Worm (Caenorhabditis elegans) whole organism, L4 larva: ENCODE results near the gene W03D2.9.

Experiments
- F37D6.2 ChIP-seq: sonication (generic microtip); optimal IDR thresholded peaks from 2 replicates; lab custom pipeline; 2016; ENCODE audit warnings: mild to moderate bottlenecking, missing genetic modification characterization, missing compliant biosample characterization
- F44E2.7 ChIP-seq: fragments of 200-800 bp; sonication (Bioruptor generic); IDR thresholded peaks from 2 replicates; pipeline ENCODE4 v2.1.2; 2022; ENCODE audit warnings: missing genetic modification characterization, missing compliant biosample characterization
- R02D3.7 ChIP-seq: fragments of 150-350 bp; sonication (generic microtip); optimal IDR thresholded peaks from 3 replicates; lab custom pipeline; 2014; ENCODE audit warnings: missing biosample characterization, missing genetic modification characterization
- T20F7.1 ChIP-seq: fragments of 200-800 bp; sonication (Bioruptor generic); optimal IDR thresholded peaks from 2 replicates; lab custom pipeline; 2018; ENCODE audit warnings: mild to moderate bottlenecking, missing genetic modification characterization, missing compliant biosample characterization
- T26A8.4 ChIP-seq: fragments of 200-800 bp; sonication (Bioruptor generic); IDR thresholded peaks from 2 replicates; pipeline ENCODE4 v1.3.6; 2022; ENCODE audit warnings: missing genetic modification characterization, missing compliant biosample characterization
- Y105C5A.15 ChIP-seq: fragments of 200-800 bp; sonication (Bioruptor generic); IDR thresholded peaks from 2 replicates; pipeline ENCODE4 v1.3.6; 2022; ENCODE audit warnings: missing genetic modification characterization, missing compliant biosample characterization
- Y48G9A.11 ChIP-seq: fragments of 200-800 bp; sonication (Bioruptor generic); IDR thresholded peaks from 2 replicates; pipeline ENCODE4 v1.3.6; 2022; ENCODE audit warnings: missing genetic modification reagents, missing genetic modification characterization, missing compliant biosample characterization
- Y5F2A.4 ChIP-seq: fragments of 200-800 bp; sonication (Bioruptor generic); optimal IDR thresholded peaks from 2 replicates; lab custom pipeline; 2018; ENCODE audit warnings: mild to moderate bottlenecking, missing genetic modification characterization, missing compliant biosample characterization
- ZK337.2 ChIP-seq: fragments of 200-800 bp; sonication (Bioruptor generic); IDR thresholded peaks from 2 replicates; pipeline ENCODE4 v1.3.6; 2022; ENCODE audit warnings: missing genetic modification reagents, missing genetic modification characterization, missing compliant biosample characterization
- aha-1 ChIP-seq: fragments of 150-350 bp; peaks from one replicate; lab custom pipeline; 2014; ENCODE audit warnings: missing biosample characterization, missing genetic modification characterization
- aly-2 ChIP-seq: sonication (generic microtip); optimal IDR thresholded peaks from 2 replicates; lab custom pipeline; 2018; ENCODE audit warnings: missing biosample characterization, missing genetic modification characterization
- ceh-62 ChIP-seq: sonication (generic microtip); optimal IDR thresholded peaks from 2 replicates; lab custom pipeline; 2017; ENCODE audit warnings: missing biosample characterization, missing genetic modification characterization
- ctbp-1 ChIP-seq: fragments of 200-800 bp; sonication (Bioruptor generic); IDR thresholded peaks from 2 replicates; pipeline ENCODE4 v1.3.6; 2022; ENCODE audit warnings: missing genetic modification reagents, missing genetic modification characterization, missing compliant biosample characterization
- dmd-6 ChIP-seq: fragments of 200-800 bp; sonication (Bioruptor generic); IDR thresholded peaks from 2 replicates; pipeline ENCODE4 v1.3.6; 2022; ENCODE audit warnings: missing genetic modification reagents, missing genetic modification characterization, missing compliant biosample characterization
- dmd-8 ChIP-seq: fragments of 200-800 bp; sonication (Bioruptor generic); IDR thresholded peaks from 2 replicates; pipeline ENCODE4 v1.3.6; 2022; ENCODE audit warnings: missing genetic modification characterization, missing compliant biosample characterization
- dmd-9 ChIP-seq: fragments of 200-800 bp; sonication (Bioruptor generic); IDR thresholded peaks from 2 replicates; pipeline ENCODE4 v1.3.6; 2022; ENCODE audit warnings: missing genetic modification reagents, missing genetic modification characterization, missing compliant biosample characterization
- duxl-1 ChIP-seq: sonication (generic microtip); optimal IDR thresholded peaks from 2 replicates; lab custom pipeline; 2016; ENCODE audit warnings: mild to moderate bottlenecking, missing genetic modification characterization, moderate library complexity, missing compliant biosample characterization; ENCODE audit not compliant: poor library complexity
- dve-1 ChIP-seq: sonication (generic microtip); optimal IDR thresholded peaks from 2 replicates; lab custom pipeline; 2017; ENCODE audit warnings: antibody characterized with exemption, mild to moderate bottlenecking, missing genetic modification characterization, missing compliant biosample characterization; ENCODE audit not compliant: insufficient read depth
- egl-27 ChIP-seq: sonication (generic microtip); optimal IDR thresholded peaks from 3 replicates; lab custom pipeline; 2017; ENCODE audit warnings: missing biosample characterization, missing genetic modification reagents, missing genetic modification characterization
- egl-43 ChIP-seq: fragments of 200-800 bp; sonication (Bioruptor generic); IDR thresholded peaks from 2 replicates; pipeline ENCODE4 v1.3.6; 2022; ENCODE audit warnings: missing genetic modification reagents, missing genetic modification characterization, missing compliant biosample characterization
- hif-1 ChIP-seq, 2 experiments: sonication (generic microtip); optimal IDR thresholded peaks; 2 replicates each; lab custom pipeline; 2016 to 2017; ENCODE audit warnings: missing compliant biosample characterization in 2 of 2, missing genetic modification characterization in 2 of 2, missing genetic modification reagents in 2 of 2, missing genotype in 2 of 2, mild to moderate bottlenecking in 1 of 2
- hlh-11 ChIP-seq: fragments of 200-800 bp; sonication (Bioruptor generic); optimal IDR thresholded peaks from 2 replicates; lab custom pipeline; 2018; ENCODE audit warnings: mild to moderate bottlenecking, missing genetic modification characterization, missing compliant biosample characterization
- hlh-30 ChIP-seq: sonication (generic microtip); optimal IDR thresholded peaks from 2 replicates; lab custom pipeline; 2017; ENCODE audit warnings: antibody characterized with exemption, mild to moderate bottlenecking, missing genetic modification characterization, missing compliant biosample characterization; ENCODE audit not compliant: insufficient read depth
- hmg-1.1 ChIP-seq: fragments of 200-800 bp; sonication (Bioruptor generic); IDR thresholded peaks from 2 replicates; pipeline ENCODE4 v1.3.6; 2022; ENCODE audit warnings: missing genetic modification reagents, missing genetic modification characterization, missing compliant biosample characterization
- lim-7 ChIP-seq: fragments of 200-800 bp; sonication (Bioruptor generic); IDR thresholded peaks from 2 replicates; pipeline ENCODE4 v1.3.6; 2022; ENCODE audit warnings: missing genetic modification characterization, missing compliant biosample characterization
- lin-38 ChIP-seq: fragments of 200-800 bp; sonication (Bioruptor generic); IDR thresholded peaks from 2 replicates; pipeline ENCODE4 v1.3.6; 2022; ENCODE audit warnings: missing genetic modification reagents, missing genetic modification characterization, missing compliant biosample characterization
- madf-9 ChIP-seq: fragments of 200-800 bp; sonication (Bioruptor generic); conservative IDR thresholded peaks from 2 replicates; pipeline ENCODE4 v1.3.6; 2022; ENCODE audit warnings: missing genetic modification reagents, missing genetic modification characterization, missing compliant biosample characterization
- mdl-1 ChIP-seq, 2 experiments: fragments of 150-350 bp in 1 of 2; sonication (generic microtip) in 1 of 2; optimal IDR thresholded peaks; 2 replicates each; lab custom pipeline; 2014 to 2017; ENCODE audit warnings: missing biosample characterization in 2 of 2, missing genetic modification characterization in 2 of 2
- mdt-29 ChIP-seq: fragments of 200-800 bp; sonication (Bioruptor generic); IDR thresholded peaks from 2 replicates; pipeline ENCODE4 v1.3.6; 2022; ENCODE audit warnings: missing genetic modification reagents, missing genetic modification characterization, missing compliant biosample characterization
- mep-1 ChIP-seq: fragments of 150-350 bp; sonication (generic microtip); optimal IDR thresholded peaks from 3 replicates; lab custom pipeline; 2014; ENCODE audit warnings: missing biosample characterization, missing genetic modification characterization
- mxl-2 ChIP-seq: fragments of 200-800 bp; sonication (Bioruptor generic); conservative IDR thresholded peaks from 2 replicates; pipeline ENCODE4 v1.3.6; 2022; ENCODE audit warnings: missing genetic modification reagents, missing genetic modification characterization, missing compliant biosample characterization
- mxl-3 ChIP-seq: fragments of 200-800 bp; sonication (Bioruptor generic); optimal IDR thresholded peaks from 2 replicates; lab custom pipeline; 2018; ENCODE audit warnings: mild to moderate bottlenecking, missing genetic modification characterization, missing compliant biosample characterization
- nhr-237 ChIP-seq: sonication (generic microtip); optimal IDR thresholded peaks from 2 replicates; lab custom pipeline; 2017; ENCODE audit warnings: missing biosample characterization, missing genetic modification characterization
- nhr-28 ChIP-seq: fragments of 150-350 bp; optimal IDR thresholded peaks from 2 replicates; lab custom pipeline; 2014; ENCODE audit warnings: missing biosample characterization, missing genetic modification characterization
- nhr-41 ChIP-seq: fragments of 200-800 bp; sonication (Bioruptor generic); IDR thresholded peaks from 2 replicates; pipeline ENCODE4 v1.3.6; 2022; ENCODE audit warnings: missing genetic modification reagents, missing genetic modification characterization, missing compliant biosample characterization
- nhr-42 ChIP-seq: fragments of 200-800 bp; sonication (Bioruptor generic); IDR thresholded peaks from 2 replicates; pipeline ENCODE4 v1.3.6; 2022; ENCODE audit warnings: missing genetic modification characterization, missing compliant biosample characterization
- nhr-48 ChIP-seq: sonication (generic microtip); optimal IDR thresholded peaks from 2 replicates; lab custom pipeline; 2016; ENCODE audit warnings: mild to moderate bottlenecking, missing genetic modification characterization, missing compliant biosample characterization
- nhr-6 ChIP-seq: fragments of 150-350 bp; optimal IDR thresholded peaks from 2 replicates; lab custom pipeline; 2014; ENCODE audit warnings: missing biosample characterization, missing genetic modification characterization
- nhr-77 ChIP-seq: fragments of 150-350 bp; optimal IDR thresholded peaks from 2 replicates; lab custom pipeline; 2014; ENCODE audit warnings: missing biosample characterization, missing genetic modification characterization
- pha-4 ChIP-seq, 2 experiments: fragments of 150-350 bp in 1 of 2; fragments of 200-800 bp in 1 of 2; sonication (Bioruptor generic) in 1 of 2; IDR thresholded peaks in 1 of 2; optimal IDR thresholded peaks in 1 of 2; 2 replicates each; pipeline versions ENCODE4 v1.3.6 to Lab custom; 2014 to 2022; ENCODE audit warnings: missing genetic modification characterization in 2 of 2, missing genetic modification reagents in 2 of 2, missing biosample characterization in 1 of 2, missing compliant biosample characterization in 1 of 2
- php-3 ChIP-seq: fragments of 200-800 bp; sonication (Bioruptor generic); IDR thresholded peaks from 2 replicates; pipeline ENCODE4 v1.3.6; 2022; ENCODE audit warnings: missing genetic modification reagents, missing genetic modification characterization, missing compliant biosample characterization
- pqm-1 ChIP-seq: sonication (generic microtip); optimal IDR thresholded peaks from 2 replicates; lab custom pipeline; 2017; ENCODE audit warnings: missing biosample characterization, missing genetic modification characterization
- rbr-2 ChIP-seq: sonication (generic microtip); optimal IDR thresholded peaks from 2 replicates; lab custom pipeline; 2016; ENCODE audit warnings: missing genotype, missing genetic modification characterization, missing compliant biosample characterization
- snpc-1.2 ChIP-seq: fragments of 200-800 bp; sonication (Bioruptor generic); IDR thresholded peaks from 2 replicates; pipeline ENCODE4 v1.3.6; 2022; ENCODE audit warnings: missing genetic modification reagents, missing genetic modification characterization, missing compliant biosample characterization
- snpc-4 ChIP-seq: fragments of 150-350 bp; optimal IDR thresholded peaks from 2 replicates; lab custom pipeline; 2014; ENCODE audit warnings: missing biosample characterization, missing genetic modification characterization
- spr-1 ChIP-seq: sonication (generic microtip); optimal IDR thresholded peaks from 2 replicates; lab custom pipeline; 2016; ENCODE audit warnings: mild to moderate bottlenecking, missing genetic modification characterization, missing compliant biosample characterization
- unc-39 ChIP-seq: sonication (generic microtip); optimal IDR thresholded peaks from 2 replicates; lab custom pipeline; 2017; ENCODE audit warnings: missing biosample characterization, missing genetic modification characterization
- unc-62 ChIP-seq, 3 experiments: fragments of 150-350 bp in 1 of 3; sonication (generic microtip); optimal IDR thresholded peaks in 2 of 3; peaks in 1 of 3; 1 replicate in 1 of 3; 2 replicates in 2 of 3; lab custom pipeline; 2014 to 2017; ENCODE audit warnings: missing biosample characterization in 3 of 3, missing genetic modification characterization in 3 of 3, missing genetic modification reagents in 3 of 3, missing genotype in 1 of 3
- zag-1 ChIP-seq: fragments of 150-350 bp; optimal IDR thresholded peaks from 2 replicates; lab custom pipeline; 2014; ENCODE audit warnings: missing biosample characterization, missing genetic modification characterization
- zfp-2 ChIP-seq: sonication (generic microtip); optimal IDR thresholded peaks from 2 replicates; lab custom pipeline; 2016; ENCODE audit warnings: mild to moderate bottlenecking, missing genetic modification characterization, missing compliant biosample characterization
- zfp-3 ChIP-seq: fragments of 200-800 bp; sonication (Bioruptor generic); conservative IDR thresholded peaks from 2 replicates; pipeline ENCODE4 v1.3.6; 2022; ENCODE audit warnings: missing genetic modification reagents, missing genetic modification characterization, missing compliant biosample characterization

The W03D2.9 gene

ce11 chrIV:4034883-4035282, 39.6 kb downstream of the W03D2.9 start, which contains the start of gene hlh-30:
hlh-30 (minus strand) TSS chrIV:4034951.
- TF ChIP-seq nhr-77 (no peak), nhr-41 (GFP tag; lab: Robert Waterston, UW) (no peak), mdl-1 (tag; optimal IDR thresholded peaks at IDR 0.05; lab: Kevin White, UChicago) (peak in 1 of 2 experiments; percentile 35), egl-27 (tag; lab: Kevin White, UChicago) (no peak), mxl-3 (GFP tag; lab: Kevin White, UChicago) (no peak), Y48G9A.11 (GFP tag; lab: Robert Waterston, UW) (no peak), T20F7.1 (no peak), madf-9 (GFP tag; lab: Robert Waterston, UW) (0 out of 2 replicates have a peak, but pooled peaks have one; percentile 37), lin-38 (peak; percentile 38; the same call in 1 of the 2 replicates), F37D6.2 (tag; lab: Kevin White, UChicago) (peak; percentile 68), ctbp-1 (GFP tag; lab: Robert Waterston, UW) (peak; percentile 76), zfp-3 (no peak), pha-4 (GFP tag; IDR thresholded peaks at IDR 0.05; lab: Robert Waterston, UW) (0 out of 2 replicates have a peak, but pooled peaks have one; percentile 7), pha-4 (tag; optimal IDR thresholded peaks at IDR 0.05; lab: Kevin White, UChicago) (no peak), pqm-1 (tag; lab: Kevin White, UChicago) (no peak), R02D3.7 (no peak), Y105C5A.15 (GFP tag; lab: Robert Waterston, UW) (no peak), T26A8.4 (GFP tag; lab: Robert Waterston, UW) (no peak), dmd-6 (GFP tag; lab: Robert Waterston, UW) (peak; percentile 70), egl-43 (GFP tag; lab: Robert Waterston, UW) (peak; percentile 68), dve-1 (tag; lab: Kevin White, UChicago) (peak; percentile 29), snpc-1.2 (GFP tag; lab: Robert Waterston, UW) (no peak), Y5F2A.4 (GFP tag; lab: Kevin White, UChicago) (no peak), dmd-9 (GFP tag; lab: Robert Waterston, UW) (no peak), dmd-8 (no peak), nhr-42 (no peak), unc-62 (GFP tag; optimal IDR thresholded peaks at IDR 0.05 in 1 of 2; lab: Kevin White, UChicago) (no peak), unc-62 (tag; optimal IDR thresholded peaks at IDR 0.05; lab: Kevin White, UChicago) (no peak), hmg-1.1 (GFP tag; lab: Robert Waterston, UW) (peak; percentile 87), F44E2.7 (GFP tag; lab: Robert Waterston, UW) (no peak), nhr-28 (peak; percentile 9), zfp-2 (no peak), snpc-4 (tag; lab: Kevin White, UChicago) (no peak), unc-39 (tag; lab: Kevin White, UChicago) (no peak), hlh-11 (peak; percentile 47), duxl-1 (tag; lab: Kevin White, UChicago) (no peak), aly-2 (no peak), rbr-2 (peak; percentile 72), nhr-6 (tag; lab: Kevin White, UChicago) (peak; percentile 20), mep-1 (tag; lab: Kevin White, UChicago) (peak; percentile 67), php-3 (GFP tag; lab: Robert Waterston, UW) (no peak), hlh-30 (no peak), ZK337.2 (no peak), nhr-48 (peak; percentile 20), spr-1 (tag; lab: Kevin White, UChicago) (no peak), mdt-29 (GFP tag; lab: Robert Waterston, UW) (no peak), ceh-62 (tag; lab: Kevin White, UChicago) (no peak), zag-1 (tag; lab: Kevin White, UChicago) (no peak), aha-1 (tag; lab: Kevin White, UChicago) (peak; percentile 82), hif-1 (tag; optimal IDR thresholded peaks at IDR 0.05; lab: Kevin White, UChicago) (peak in 1 of 2 experiments; percentile 73), lim-7 (GFP tag; lab: Robert Waterston, UW) (0 out of 2 replicates have a peak, but pooled peaks have one; percentile 25), mxl-2 (GFP tag; lab: Robert Waterston, UW) (no peak), nhr-237 (no peak)
